Fruit fly (Drosophila melanogaster) whole organism, adult: ENCODE data around the gene EloB.
A peak's percentile ranks its signal among the peaks of the same experiment; 100 is the strongest.

ENCODE experiments used
- CG11617 ChIP-seq: fragments of 200-800 bp; sonication (Bioruptor generic); optimal IDR thresholded peaks from 2 replicates; lab custom pipeline; 2017; ENCODE audit warnings: mild to moderate bottlenecking, missing biosample characterization, missing genetic modification reagents, missing genetic modification characterization
- CG12768 ChIP-seq: fragments of 200-800 bp; sonication (Bioruptor generic); optimal IDR thresholded peaks from 2 replicates; lab custom pipeline; 2017; ENCODE audit warnings: missing biosample characterization, missing genetic modification characterization, mild to moderate bottlenecking, moderate library complexity, missing genetic modification reagents
- CG14711 ChIP-seq: fragments of 200-800 bp; sonication (Bioruptor generic); optimal IDR thresholded peaks from 2 replicates; lab custom pipeline; 2018; ENCODE audit warnings: missing biosample characterization, mild to moderate bottlenecking, missing genetic modification characterization, moderate library complexity
- CG1620 ChIP-seq: fragments of 200-800 bp; sonication (Bioruptor generic); optimal IDR thresholded peaks from 2 replicates; lab custom pipeline; 2016; ENCODE audit warnings: missing biosample characterization, missing genetic modification characterization
- CG33017 ChIP-seq: fragments of 200-800 bp; sonication (Bioruptor generic); optimal IDR thresholded peaks from 2 replicates; lab custom pipeline; 2018; ENCODE audit warnings: missing biosample characterization, mild to moderate bottlenecking, missing genetic modification characterization, moderate library complexity
- CG5204 ChIP-seq: fragments of 200-800 bp; sonication (Bioruptor generic); optimal IDR thresholded peaks from 2 replicates; lab custom pipeline; 2016; ENCODE audit warnings: missing biosample characterization, missing genetic modification characterization
- CG7045 ChIP-seq: fragments of 200-800 bp; sonication (Bioruptor generic); optimal IDR thresholded peaks from 2 replicates; lab custom pipeline; 2017; ENCODE audit warnings: missing biosample characterization, mild to moderate bottlenecking, missing genetic modification characterization
- CG7101 ChIP-seq: fragments of 200-800 bp; sonication (Bioruptor generic); optimal IDR thresholded peaks from 2 replicates; lab custom pipeline; 2018; ENCODE audit warnings: missing biosample characterization, mild to moderate bottlenecking, missing genetic modification characterization, moderate library complexity
- Clk ChIP-seq: fragments of 200-800 bp; sonication (Bioruptor generic); optimal IDR thresholded peaks from 2 replicates; lab custom pipeline; 2017; ENCODE audit warnings: missing biosample characterization, missing genetic modification characterization
- Crg-1 ChIP-seq: fragments of 200-800 bp; sonication (Bioruptor generic); optimal IDR thresholded peaks from 2 replicates; lab custom pipeline; 2016; ENCODE audit warnings: missing biosample characterization, missing genetic modification characterization
- Hr96 ChIP-seq: fragments of 200-800 bp; sonication (Bioruptor generic); optimal IDR thresholded peaks from 2 replicates; lab custom pipeline; 2016; ENCODE audit warnings: missing biosample characterization, missing genetic modification characterization
- Mnt ChIP-seq: fragments of 200-800 bp; sonication (Bioruptor generic); optimal IDR thresholded peaks from 2 replicates; lab custom pipeline; 2016; ENCODE audit warnings: missing biosample characterization, mild to moderate bottlenecking, missing genetic modification characterization
- bab1 ChIP-seq: fragments of 200-800 bp; sonication (Bioruptor generic); optimal IDR thresholded peaks from 3 replicates; lab custom pipeline; 2019; ENCODE audit warnings: missing biosample characterization, mild to moderate bottlenecking, missing genetic modification characterization, moderate library complexity
- cic ChIP-seq: fragments of 200-800 bp; sonication (Bioruptor generic); optimal IDR thresholded peaks from 2 replicates; lab custom pipeline; 2017; ENCODE audit warnings: missing biosample characterization, mild to moderate bottlenecking, missing genetic modification characterization, moderate library complexity
- cnc ChIP-seq, 2 experiments: fragments of >200 bp; optimal IDR thresholded peaks; 2 replicates each; lab custom pipeline; 2017
- kay ChIP-seq: fragments of 200-800 bp; sonication (Bioruptor generic); peaks from one replicate; lab custom pipeline; 2016; ENCODE audit warnings: missing biosample characterization, missing genetic modification characterization, borderline replicate concordance
- ovo ChIP-seq: fragments of 200-800 bp; sonication (Bioruptor generic); optimal IDR thresholded peaks from 2 replicates; lab custom pipeline; 2016; ENCODE audit warnings: missing biosample characterization, missing genetic modification characterization
- pad ChIP-seq: fragments of 200-800 bp; sonication (Bioruptor generic); optimal IDR thresholded peaks from 3 replicates; lab custom pipeline; 2017; ENCODE audit warnings: missing biosample characterization, missing genetic modification characterization, mild to moderate bottlenecking, moderate library complexity, missing genetic modification reagents
- tj ChIP-seq: fragments of 200-800 bp; sonication (Bioruptor generic); optimal IDR thresholded peaks from 3 replicates; lab custom pipeline; 2017; ENCODE audit warnings: missing biosample characterization, mild to moderate bottlenecking, missing genetic modification characterization, moderate library complexity
- toe ChIP-seq: fragments of 200-800 bp; sonication (Bioruptor generic); optimal IDR thresholded peaks from 2 replicates; lab custom pipeline; 2016; ENCODE audit warnings: missing biosample characterization, missing genetic modification characterization

EloB gene

DNA sequence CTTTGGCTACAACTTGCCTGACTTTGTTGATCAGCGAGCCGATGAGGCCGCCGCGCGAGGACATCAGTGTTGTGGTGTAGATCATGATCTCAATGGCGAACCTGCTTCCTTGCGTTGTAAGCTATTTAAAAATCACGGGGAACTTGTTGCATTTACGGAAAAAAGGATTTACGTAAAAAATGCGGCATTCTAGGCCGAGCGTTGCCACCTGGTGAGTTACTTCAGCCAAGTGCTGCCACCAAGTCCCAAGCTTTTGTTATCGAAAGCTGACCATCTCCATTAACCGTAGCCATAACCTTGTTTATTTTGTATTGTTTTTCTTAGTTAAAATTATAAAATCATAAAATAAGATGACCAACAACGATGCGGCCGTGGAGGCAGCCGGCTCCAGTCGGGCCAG lies 2.9 kb downstream of the EloB start, which contains the start of the genes TFAM and CG5412:
TFAM (minus strand) TSS at position 222 of the 400 bp plus-strand sequence.
CG5412 (plus strand) TSS at position 265 of the 400 bp plus-strand sequence.
- peak; percentile 15 for TF ChIP-seq CG1620 (GFP tag; lab: Kevin White, UChicago)
- TF ChIP-seq pad (GFP tag; lab: Kevin White, UChicago): no peak
- TF ChIP-seq Mnt (GFP tag; lab: Kevin White, UChicago): peak; percentile 40

DNA sequence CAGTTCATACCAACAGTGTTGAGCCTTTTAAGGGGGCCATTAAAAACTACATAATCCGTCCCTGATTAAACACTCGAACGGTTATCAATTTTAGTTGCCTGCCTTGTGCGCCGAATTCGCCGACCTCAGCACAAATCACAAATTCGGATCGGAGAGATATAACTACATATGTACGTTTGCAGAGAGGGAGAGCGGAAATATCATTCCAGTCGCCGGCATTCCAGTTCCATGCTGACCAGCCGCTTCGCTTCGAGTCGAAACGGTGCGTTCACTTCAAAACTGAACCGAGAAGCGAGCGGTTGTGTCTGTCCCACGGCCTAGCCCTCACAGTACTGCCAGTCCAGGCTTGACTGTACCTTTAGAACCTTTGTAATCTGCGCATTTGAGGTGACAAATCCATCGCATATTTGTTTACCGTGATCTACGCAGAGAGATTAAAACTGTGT lies 5.1 kb downstream of the EloB start:
- TF ChIP-seq cic (GFP tag; lab: Kevin White, UChicago): peak; percentile 28
- peak; percentile 68 for TF ChIP-seq pad (GFP tag; lab: Kevin White, UChicago)
- no peak for TF ChIP-seq Clk
- peak; percentile 84 for TF ChIP-seq Mnt (GFP tag; lab: Kevin White, UChicago)
- TF ChIP-seq kay (GFP tag; lab: Kevin White, UChicago): no peak
- TF ChIP-seq ovo (GFP tag; lab: Kevin White, UChicago): peak; percentile 6
- peak; percentile 13 for TF ChIP-seq CG11617 (GFP tag; lab: Kevin White, UChicago)
- TF ChIP-seq CG1620 (GFP tag; lab: Kevin White, UChicago): peak; percentile 1
- TF ChIP-seq tj: peak; percentile 95
- TF ChIP-seq CG12768 (GFP tag; lab: Kevin White, UChicago): peak; percentile 69
- TF ChIP-seq Crg-1 (GFP tag; lab: Kevin White, UChicago): peak; percentile 35
- TF ChIP-seq toe (GFP tag; lab: Kevin White, UChicago): no peak
- no peak for TF ChIP-seq CG14711
- no peak for TF ChIP-seq CG7101 (tag; lab: Kevin White, UChicago)
- TF ChIP-seq CG7045 (GFP tag; lab: Kevin White, UChicago): no peak
- peak; percentile 51 for TF ChIP-seq bab1 (GFP tag; lab: Kevin White, UChicago)
- no peak for TF ChIP-seq Hr96 (GFP tag; lab: Kevin White, UChicago)
- TF ChIP-seq cnc (optimal IDR thresholded peaks at IDR 0.05; lab: Kevin White, UChicago): no peak
- no peak for TF ChIP-seq CG5204 (GFP tag; lab: Kevin White, UChicago)
- peak; percentile 24 for TF ChIP-seq CG33017 (tag; lab: Kevin White, UChicago)

DNA sequence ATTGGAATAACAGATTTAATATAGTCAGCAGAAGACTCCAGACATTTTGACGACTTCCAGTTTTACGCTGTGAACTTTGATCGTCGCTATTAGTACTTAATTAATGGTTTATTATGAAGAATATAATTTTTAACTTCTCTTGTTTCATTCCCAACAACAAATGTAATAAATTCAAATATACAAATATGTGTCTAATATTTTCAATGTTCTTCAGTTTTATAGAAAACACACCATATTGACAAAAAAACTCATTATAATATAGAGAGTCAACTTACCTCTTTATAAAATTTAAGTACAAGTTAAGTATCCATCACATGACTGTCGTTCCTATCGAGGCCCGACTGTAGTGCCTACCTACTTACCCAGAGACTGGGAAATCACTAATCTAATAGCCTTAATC lies 6.3 kb downstream of the EloB start:
- no peak for TF ChIP-seq CG7045 (GFP tag; lab: Kevin White, UChicago)
- no peak for TF ChIP-seq bab1 (GFP tag; lab: Kevin White, UChicago)
- TF ChIP-seq Crg-1 (GFP tag; lab: Kevin White, UChicago): no peak
- no peak for TF ChIP-seq Mnt (GFP tag; lab: Kevin White, UChicago)
- no peak for TF ChIP-seq tj
- TF ChIP-seq CG1620 (GFP tag; lab: Kevin White, UChicago): no peak
- no peak for TF ChIP-seq CG5204 (GFP tag; lab: Kevin White, UChicago)
- TF ChIP-seq ovo (GFP tag; lab: Kevin White, UChicago): no peak
- TF ChIP-seq CG12768 (GFP tag; lab: Kevin White, UChicago): no peak
- no peak for TF ChIP-seq CG14711
- no peak for TF ChIP-seq toe (GFP tag; lab: Kevin White, UChicago)
- TF ChIP-seq Clk: no peak
- TF ChIP-seq pad (GFP tag; lab: Kevin White, UChicago): no peak
- no peak for TF ChIP-seq kay (GFP tag; lab: Kevin White, UChicago)

DNA sequence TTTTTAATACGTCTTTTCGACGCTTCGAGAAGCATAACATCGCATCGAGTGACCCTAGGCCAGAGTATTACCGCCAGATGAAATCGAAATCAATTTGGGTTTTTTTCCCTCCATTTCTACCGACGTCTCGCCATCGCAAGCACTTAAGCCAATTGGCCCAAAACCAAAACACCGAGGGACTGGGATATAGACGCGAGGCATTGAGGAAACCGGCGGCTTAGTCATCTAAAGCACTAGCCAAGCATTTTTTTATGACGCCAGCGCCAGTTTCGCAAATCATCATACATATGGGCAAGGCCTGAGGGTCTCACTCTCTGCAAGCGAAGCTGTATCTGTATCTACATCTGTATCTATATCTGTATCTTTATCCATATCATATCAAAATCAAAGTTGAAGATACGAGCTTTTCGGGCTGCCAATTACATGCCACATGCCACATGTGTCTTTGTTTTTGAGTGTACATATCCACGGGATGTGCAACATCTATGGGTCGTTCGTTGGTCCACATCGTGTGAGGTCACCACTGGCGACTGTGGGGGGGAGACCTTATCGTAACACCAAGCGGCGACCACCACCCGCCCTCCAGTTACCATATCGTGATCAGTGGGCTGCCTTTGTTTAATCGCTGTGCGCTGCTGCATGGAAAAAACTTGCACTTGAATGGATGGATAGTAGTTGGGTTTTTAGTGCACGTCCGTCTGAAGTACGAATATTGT lies 12.0 kb downstream of the EloB start:
- no peak for TF ChIP-seq kay (GFP tag; lab: Kevin White, UChicago)
- TF ChIP-seq CG11617 (GFP tag; lab: Kevin White, UChicago): no peak
- no peak for TF ChIP-seq CG5204 (GFP tag; lab: Kevin White, UChicago)
- TF ChIP-seq Hr96 (GFP tag; lab: Kevin White, UChicago): no peak
- no peak for TF ChIP-seq CG12768 (GFP tag; lab: Kevin White, UChicago)
- TF ChIP-seq tj: no peak
- TF ChIP-seq toe (GFP tag; lab: Kevin White, UChicago): no peak
- no peak for TF ChIP-seq CG14711
- TF ChIP-seq Clk: no peak
- no peak for TF ChIP-seq CG7101 (tag; lab: Kevin White, UChicago)
- TF ChIP-seq cic (GFP tag; lab: Kevin White, UChicago): no peak
- TF ChIP-seq CG33017 (tag; lab: Kevin White, UChicago): no peak

DNA sequence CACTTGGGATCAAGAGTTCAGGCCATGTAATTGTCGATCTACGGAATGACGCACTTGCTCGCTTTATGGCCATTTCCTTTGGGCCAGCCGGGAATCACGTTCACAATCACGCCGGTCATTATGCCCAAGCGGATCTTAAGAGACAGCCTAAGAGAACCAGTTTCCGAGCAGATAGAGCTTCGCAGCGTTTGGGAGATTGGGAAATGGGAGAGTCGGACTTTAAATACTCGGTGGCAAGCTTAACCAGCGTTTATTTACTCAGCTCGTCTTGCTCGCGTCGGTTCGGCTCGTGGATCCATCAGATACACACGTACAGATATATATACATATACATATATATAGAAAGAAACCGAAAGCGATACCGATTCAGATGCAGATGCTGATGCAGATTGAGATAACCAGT lies 14.1 kb downstream of the EloB start:
- TF ChIP-seq CG7045 (GFP tag; lab: Kevin White, UChicago) (no peak), Mnt (GFP tag; lab: Kevin White, UChicago) (no peak), pad (GFP tag; lab: Kevin White, UChicago) (no peak), tj (peak; percentile 42), Clk (no peak)

DNA sequence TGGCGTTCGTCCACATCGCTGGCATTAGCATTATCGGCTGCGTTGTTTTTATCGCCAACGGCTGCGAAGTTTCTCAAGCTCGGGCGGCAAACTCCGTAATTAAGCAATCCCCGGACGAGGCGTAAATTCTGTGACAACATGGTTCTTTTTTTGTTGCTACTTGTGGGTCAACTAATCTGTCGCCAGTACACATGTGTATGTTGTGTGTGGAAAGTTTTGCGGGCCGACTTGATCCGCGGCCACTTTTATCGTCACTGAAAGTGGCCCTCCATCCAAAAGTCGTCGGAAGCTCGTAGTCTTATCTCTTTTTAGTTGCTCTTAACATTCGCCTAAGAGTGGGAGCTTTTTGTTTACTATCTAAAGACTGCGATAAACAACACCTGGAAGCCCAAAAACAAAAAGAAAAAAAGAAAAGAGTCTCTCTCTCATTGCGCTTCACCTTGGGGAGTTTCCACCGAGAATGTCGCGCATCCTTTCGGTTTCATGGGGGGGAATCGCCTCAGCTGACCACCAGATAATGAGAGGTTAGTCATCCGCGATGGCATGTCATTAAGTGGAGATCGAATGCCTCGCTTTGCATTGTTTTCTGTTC lies 15.7 kb downstream of the EloB start, which contains the start of gene CG10877:
CG10877 (minus strand) TSS at position 238 of the 592 bp plus-strand sequence.
- TF ChIP-seq Mnt (GFP tag; lab: Kevin White, UChicago): peak; percentile 33
- no peak for TF ChIP-seq CG33017 (tag; lab: Kevin White, UChicago)
- TF ChIP-seq toe (GFP tag; lab: Kevin White, UChicago): no peak
- no peak for TF ChIP-seq cic (GFP tag; lab: Kevin White, UChicago)
- TF ChIP-seq tj: no peak
- TF ChIP-seq ovo (GFP tag; lab: Kevin White, UChicago): no peak
- TF ChIP-seq Crg-1 (GFP tag; lab: Kevin White, UChicago): no peak
- no peak for TF ChIP-seq CG7101 (tag; lab: Kevin White, UChicago)
- TF ChIP-seq Clk: no peak
- no peak for TF ChIP-seq CG7045 (GFP tag; lab: Kevin White, UChicago)
- no peak for TF ChIP-seq CG14711
- peak; percentile 36 for TF ChIP-seq CG12768 (GFP tag; lab: Kevin White, UChicago)
- no peak for TF ChIP-seq Hr96 (GFP tag; lab: Kevin White, UChicago)
- TF ChIP-seq kay (GFP tag; lab: Kevin White, UChicago): no peak
